Worm (Caenorhabditis elegans): ENCODE results near the gene gtap-1.

Gene gtap-1

DNA sequence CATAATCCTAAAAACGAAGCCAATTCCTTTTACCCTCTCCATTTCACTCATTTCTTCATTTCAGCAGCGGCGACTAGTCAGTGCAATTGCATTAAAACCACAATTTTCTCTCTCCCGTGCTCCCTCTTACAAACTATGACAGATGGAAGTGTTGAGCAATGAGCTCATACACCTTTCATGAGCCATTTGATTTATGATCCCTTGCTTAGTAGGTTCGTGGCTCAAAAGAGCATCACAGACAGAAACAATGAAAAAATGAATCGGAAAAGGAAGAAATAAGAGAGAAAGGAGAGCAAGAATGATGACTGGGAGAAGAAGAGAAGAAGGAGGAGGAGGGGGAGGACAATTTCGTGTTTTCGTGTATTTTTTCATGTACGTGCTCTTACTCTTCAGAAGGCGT lies 38.5 kb upstream of the gtap-1 start:
- TF ChIP-seq pros-1 (tag; optimal IDR thresholded peaks at IDR 0.05): no peak
- no peak for TF ChIP-seq pha-2 (tag; optimal IDR thresholded peaks at IDR 0.05)
- peak; percentile 21 for TF ChIP-seq unc-42 (tag; optimal IDR thresholded peaks at IDR 0.05)
- TF ChIP-seq tbx-2 (tag; optimal IDR thresholded peaks at IDR 0.05): peak; percentile 6
- peak; percentile 8 for TF ChIP-seq sox-4 (tag; optimal IDR thresholded peaks at IDR 0.05)

DNA sequence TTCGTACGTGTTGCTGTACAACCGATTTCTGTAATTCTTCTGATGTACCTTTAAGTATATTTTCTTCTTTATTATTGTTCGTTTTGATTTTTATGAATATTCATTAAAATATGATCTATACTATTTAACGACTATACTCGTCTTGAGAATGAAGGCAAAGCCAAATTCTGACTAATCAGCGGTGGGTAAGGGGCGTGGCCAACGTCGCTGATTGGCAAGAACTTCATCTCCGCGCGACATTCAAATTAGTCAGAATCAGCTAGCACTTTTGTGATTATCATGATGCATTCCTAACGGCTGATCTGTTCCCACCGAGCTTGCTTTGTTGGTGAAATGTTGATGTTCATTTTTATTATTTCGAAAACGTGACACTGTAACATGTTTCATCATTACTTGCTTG lies 33.9 kb upstream of the gtap-1 start:
- no peak for TF ChIP-seq ama-1 (optimal IDR thresholded peaks at IDR 0.05)
- TF ChIP-seq nfya-1 (tag; optimal IDR thresholded peaks at IDR 0.05): peak; percentile 75

DNA sequence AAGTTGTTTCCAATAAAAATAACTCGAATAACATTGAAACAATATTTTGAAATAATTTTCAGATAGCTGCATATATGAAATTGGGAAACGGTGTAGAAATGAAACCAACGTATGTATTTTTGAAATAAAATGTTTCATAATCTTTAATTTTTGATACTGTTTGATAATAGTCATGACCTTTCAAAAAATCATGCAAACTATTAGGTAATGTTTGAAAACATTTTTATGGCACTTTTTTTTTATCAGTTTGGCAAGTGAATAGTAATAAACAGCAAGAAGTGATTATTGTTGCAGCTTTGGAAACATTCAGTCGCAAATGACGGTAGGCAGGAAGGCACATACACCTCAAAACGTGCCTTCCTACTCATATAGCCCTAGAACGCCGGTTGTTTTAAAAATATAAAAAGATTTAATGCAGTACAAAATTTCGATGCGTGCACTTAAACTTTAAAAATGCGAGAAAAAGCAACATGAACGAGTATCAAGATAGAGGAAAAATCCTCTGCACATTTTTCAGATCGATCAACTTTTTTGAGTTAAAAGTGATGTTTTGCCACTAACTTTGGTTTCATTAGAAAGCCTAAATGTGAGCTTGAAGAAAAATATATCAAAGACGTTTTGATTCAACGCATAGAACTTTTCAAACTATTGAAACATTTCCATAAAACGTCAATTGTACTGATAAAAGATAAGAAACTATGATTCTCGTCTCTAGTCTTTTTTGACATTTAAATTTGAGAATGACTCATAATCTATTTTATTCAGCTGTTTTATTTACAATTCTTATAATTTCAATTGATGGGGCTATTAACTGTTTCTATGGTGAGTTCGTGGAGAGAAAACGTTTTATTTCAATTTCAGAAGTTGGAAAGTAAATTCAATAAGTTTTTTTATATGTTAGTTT lies 32.6 kb upstream of the gtap-1 start, which contains the start of gene F55C12.19:
Gene F55C12.19 (plus strand): TSS at position 735 of the 904 bp plus-strand sequence.
- TF ChIP-seq ets-4 (tag; optimal IDR thresholded peaks at IDR 0.05) (no peak), pha-2 (tag; optimal IDR thresholded peaks at IDR 0.05) (no peak), pros-1 (tag; optimal IDR thresholded peaks at IDR 0.05) (no peak), che-1 (tag; optimal IDR thresholded peaks at IDR 0.05) (no peak), lim-6 (tag; optimal IDR thresholded peaks at IDR 0.05) (no peak)

DNA sequence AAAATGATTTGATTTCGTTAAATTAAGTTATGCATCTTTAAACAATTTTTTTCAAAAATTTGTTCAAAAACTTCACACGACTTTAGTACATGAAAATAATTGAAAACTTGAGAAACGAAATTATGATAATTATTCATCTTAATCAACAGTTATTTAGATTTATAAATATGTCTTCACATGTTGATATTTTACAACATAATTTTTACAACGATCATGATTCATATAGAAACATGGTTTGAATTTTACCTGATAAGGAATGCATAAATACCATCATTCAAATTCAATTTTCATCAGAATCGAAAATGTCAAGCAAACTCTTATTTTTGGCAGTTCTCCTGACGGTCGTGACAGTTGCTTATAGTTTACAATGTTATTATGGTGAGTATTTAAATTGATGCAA lies 30.9 kb upstream of the gtap-1 start, which contains the start of gene tag-234:
Gene tag-234 (plus strand): TSS at position 301 of the 400 bp plus-strand sequence.
- TF ChIP-seq elt-4 (tag; optimal IDR thresholded peaks at IDR 0.05) (no peak), ceh-14 (tag; optimal IDR thresholded peaks at IDR 0.05) (no peak), sox-2 (GFP tag; IDR thresholded peaks at IDR 0.05) (no peak), T23F11.4 (GFP tag; optimal IDR thresholded peaks at IDR 0.05) (no peak), ceh-34 (tag; optimal IDR thresholded peaks at IDR 0.05) (no peak), tbx-2 (tag; optimal IDR thresholded peaks at IDR 0.05) (no peak), C38D4.7 (GFP tag; optimal IDR thresholded peaks at IDR 0.05) (no peak), madf-2 (tag; optimal IDR thresholded peaks at IDR 0.05) (no peak), C08G9.2 (tag; optimal IDR thresholded peaks at IDR 0.05) (no peak), fax-1 (tag; optimal IDR thresholded peaks at IDR 0.05) (no peak), rnt-1 (tag; optimal IDR thresholded peaks at IDR 0.05) (no peak), ceh-22 (tag; optimal IDR thresholded peaks at IDR 0.05) (no peak), zip-5 (tag; optimal IDR thresholded peaks at IDR 0.05) (no peak), pros-1 (tag; optimal IDR thresholded peaks at IDR 0.05) (no peak), sox-4 (tag; optimal IDR thresholded peaks at IDR 0.05) (no peak), unc-3 (GFP tag; conservative IDR thresholded peaks at IDR 0.05) (no peak), unc-3 (tag; optimal IDR thresholded peaks at IDR 0.05) (no peak), hlh-15 (tag; optimal IDR thresholded peaks at IDR 0.05) (no peak), syd-9 (tag; optimal IDR thresholded peaks at IDR 0.05) (no peak)

DNA sequence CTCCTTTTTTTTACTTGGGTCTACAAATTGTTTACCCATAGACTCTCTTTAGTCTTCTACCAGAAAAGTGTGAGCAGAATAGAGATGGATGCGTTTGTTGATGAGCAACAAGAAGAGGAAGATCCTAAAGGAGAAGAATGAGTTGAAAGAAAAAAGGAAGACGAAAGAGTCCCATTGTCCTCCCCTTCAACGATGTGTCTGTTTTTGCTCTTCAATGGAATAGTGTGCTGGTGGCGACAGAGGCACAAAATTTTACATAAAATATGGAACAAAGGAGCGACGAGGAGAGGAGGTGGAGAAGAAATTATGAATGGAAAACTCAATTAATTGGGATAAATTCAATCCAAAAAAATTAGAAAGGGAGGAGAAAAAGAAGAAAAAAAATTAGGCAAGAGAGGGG lies 27.6 kb upstream of the gtap-1 start:
- TF ChIP-seq ceh-31 (tag; optimal IDR thresholded peaks at IDR 0.05): peak; percentile 41
- no peak for TF ChIP-seq ttx-3 (tag; optimal IDR thresholded peaks at IDR 0.05)
- TF ChIP-seq mec-3 (tag; optimal IDR thresholded peaks at IDR 0.05; ENCODE audit: borderline replicate concordance): no peak
- peak; percentile 5 for TF ChIP-seq unc-42 (tag; optimal IDR thresholded peaks at IDR 0.05)
- no peak for TF ChIP-seq elt-4 (tag; optimal IDR thresholded peaks at IDR 0.05)
- no peak for TF ChIP-seq unc-3 (GFP tag; conservative IDR thresholded peaks at IDR 0.05)
- TF ChIP-seq unc-3 (tag; optimal IDR thresholded peaks at IDR 0.05): no peak
- TF ChIP-seq pha-2 (tag; optimal IDR thresholded peaks at IDR 0.05): no peak
- TF ChIP-seq lim-6 (tag; optimal IDR thresholded peaks at IDR 0.05): no peak
- no peak for TF ChIP-seq ceh-2 (tag; optimal IDR thresholded peaks at IDR 0.05)
- no peak for TF ChIP-seq madf-2 (tag; optimal IDR thresholded peaks at IDR 0.05)

DNA sequence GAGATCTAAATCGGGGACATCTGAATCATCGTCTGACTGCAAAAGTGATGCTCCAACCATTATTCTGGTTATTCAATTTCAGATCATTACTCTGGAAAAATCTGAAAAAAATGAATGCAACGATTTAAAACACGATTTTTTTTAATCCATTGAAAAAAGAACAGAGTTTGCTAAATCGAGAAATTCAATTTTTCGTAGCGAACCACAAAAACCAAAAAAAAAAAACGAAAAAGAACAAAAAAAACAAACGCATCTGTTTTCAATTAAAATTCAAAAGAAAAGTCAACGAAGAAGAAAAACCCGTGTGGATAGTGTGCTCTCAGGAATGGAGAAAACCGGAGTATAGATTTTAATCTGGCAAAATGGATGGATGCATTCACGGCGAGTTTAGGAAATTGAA lies 25.3 kb upstream of the gtap-1 start, which contains the start of gene F55C12.4:
Gene F55C12.4 (minus strand): TSS at position 101 of the 400 bp plus-strand sequence.
- TF ChIP-seq lim-6 (tag; optimal IDR thresholded peaks at IDR 0.05) (no peak), fkh-6 (tag; optimal IDR thresholded peaks at IDR 0.05) (no peak), ceh-2 (tag; optimal IDR thresholded peaks at IDR 0.05) (no peak), nhr-232 (tag; optimal IDR thresholded peaks at IDR 0.05) (no peak), eyg-1 (tag; optimal IDR thresholded peaks at IDR 0.05) (no peak), dmd-4 (tag; optimal IDR thresholded peaks at IDR 0.05; ENCODE audit: borderline replicate concordance) (no peak), pha-4 (tag; optimal IDR thresholded peaks at IDR 0.05) (no peak), zip-5 (tag; optimal IDR thresholded peaks at IDR 0.05) (no peak)
